Fruit fly (Drosophila melanogaster) whole organism, embryonic: ENCODE results near the gene CG43999.

Experiments
- Asciz ChIP-seq: fragments of 200-800 bp; sonication (Bioruptor generic); optimal IDR thresholded peaks from 2 replicates; lab custom pipeline; 2017; ENCODE audit warnings: missing biosample characterization, mild to moderate bottlenecking, missing genetic modification characterization, missing genetic modification reagents
- B-H2 ChIP-seq: fragments of 200-800 bp; sonication (Bioruptor generic); optimal IDR thresholded peaks from 2 replicates; lab custom pipeline; 2018; ENCODE audit warnings: missing biosample characterization, mild to moderate bottlenecking, missing genetic modification characterization
- CG10321 ChIP-seq: fragments of 200-800 bp; sonication (Bioruptor generic); IDR thresholded peaks from 2 replicates; pipeline ENCODE4 v1.3.6; 2022; ENCODE audit warnings: missing biosample characterization, missing genetic modification characterization
- CG10979 ChIP-seq: fragments of 200-800 bp; sonication (Bioruptor generic); optimal IDR thresholded peaks from 2 replicates; lab custom pipeline; 2018; ENCODE audit warnings: missing biosample characterization, mild to moderate bottlenecking, missing genetic modification characterization, moderate library complexity
- CG11560 ChIP-seq: fragments of 200-800 bp; sonication (Bioruptor generic); IDR thresholded peaks from 3 replicates; pipeline ENCODE4 v1.3.6; 2022; ENCODE audit warnings: missing biosample characterization, missing genetic modification characterization
- CG11696 ChIP-seq: fragments of 200-800 bp; sonication (Bioruptor generic); IDR thresholded peaks from 2 replicates; pipeline ENCODE4 v1.3.6; 2022; ENCODE audit warnings: missing biosample characterization, missing genetic modification characterization
- CG11723 ChIP-seq: fragments of 200-800 bp; sonication (Bioruptor generic); optimal IDR thresholded peaks from 2 replicates; lab custom pipeline; 2017; ENCODE audit warnings: missing biosample characterization, mild to moderate bottlenecking, missing genetic modification characterization
- CG12236 ChIP-seq: fragments of 200-800 bp; sonication (Bioruptor generic); optimal IDR thresholded peaks from 2 replicates; lab custom pipeline; 2016; ENCODE audit warnings: missing biosample characterization, missing genetic modification characterization
- CG13775 ChIP-seq: fragments of 200-800 bp; sonication (Bioruptor generic); optimal IDR thresholded peaks from 3 replicates; lab custom pipeline; 2017; ENCODE audit warnings: missing biosample characterization, mild to moderate bottlenecking, missing genetic modification characterization
- CG14667 ChIP-seq: fragments of 200-800 bp; sonication (Bioruptor generic); IDR thresholded peaks from 2 replicates; pipeline ENCODE4 v1.3.6; 2022; ENCODE audit warnings: missing biosample characterization, missing genetic modification characterization
- CG1602 ChIP-seq: fragments of 200-800 bp; sonication (Bioruptor generic); optimal IDR thresholded peaks from 3 replicates; lab custom pipeline; 2016; ENCODE audit warnings: missing biosample characterization, missing genetic modification characterization
- CG16863 ChIP-seq: fragments of 200-800 bp; sonication (Bioruptor generic); optimal IDR thresholded peaks from 3 replicates; lab custom pipeline; 2016; ENCODE audit warnings: missing biosample characterization, missing genetic modification characterization
- CG17328 ChIP-seq: fragments of 200-800 bp; sonication (Bioruptor generic); IDR thresholded peaks from 2 replicates; pipeline ENCODE4 v1.3.6; 2022; ENCODE audit warnings: missing biosample characterization, missing genetic modification characterization
- CG17829 ChIP-seq: fragments of 200-800 bp; optimal IDR thresholded peaks from 2 replicates; lab custom pipeline; 2019; ENCODE audit warnings: missing biosample characterization, mild to moderate bottlenecking, missing genetic modification characterization, moderate library complexity
- CG2678 ChIP-seq: fragments of 200-800 bp; sonication (Bioruptor generic); optimal IDR thresholded peaks from 3 replicates; lab custom pipeline; 2019; ENCODE audit warnings: missing biosample characterization, mild to moderate bottlenecking, missing genetic modification characterization, moderate library complexity
- CG42726 ChIP-seq: fragments of 200-800 bp; sonication (Bioruptor generic); IDR thresholded peaks from 2 replicates; pipeline ENCODE4 v1.3.6; 2022; ENCODE audit warnings: missing biosample characterization, missing genetic modification characterization; ENCODE audit not compliant: partially characterized antibody
- CG4328 ChIP-seq: fragments of 200-800 bp; sonication (Bioruptor generic); optimal IDR thresholded peaks from 3 replicates; lab custom pipeline; 2017; ENCODE audit warnings: missing biosample characterization, missing genetic modification reagents, missing genetic modification characterization
- CG7745 ChIP-seq: fragments of 200-800 bp; sonication (Bioruptor generic); optimal IDR thresholded peaks from 2 replicates; lab custom pipeline; 2018; ENCODE audit warnings: missing biosample characterization, mild to moderate bottlenecking, missing genetic modification characterization, moderate library complexity
- CG9876 ChIP-seq: fragments of 200-800 bp; sonication (Bioruptor generic); optimal IDR thresholded peaks from 2 replicates; lab custom pipeline; 2016; ENCODE audit warnings: missing biosample characterization, missing genetic modification characterization
- D19A ChIP-seq: fragments of 200-800 bp; optimal IDR thresholded peaks from 3 replicates; lab custom pipeline; 2019; ENCODE audit warnings: missing biosample characterization, mild to moderate bottlenecking, missing genetic modification characterization, moderate library complexity
- Dad ChIP-seq: fragments of 200-800 bp; sonication (Bioruptor generic); optimal IDR thresholded peaks from 3 replicates; lab custom pipeline; 2016; ENCODE audit warnings: missing biosample characterization, missing genetic modification characterization
- Dip2 ChIP-seq: fragments of 200-800 bp; sonication (Bioruptor generic); IDR thresholded peaks from 2 replicates; pipeline ENCODE4 v1.3.6; 2022; ENCODE audit warnings: missing biosample characterization, missing genetic modification characterization
- Dref ChIP-seq: fragments of 200-800 bp; sonication (Bioruptor generic); IDR thresholded peaks from 2 replicates; pipeline ENCODE4 v1.3.6; 2022; ENCODE audit warnings: missing biosample characterization, missing genetic modification characterization
- Drgx ChIP-seq: fragments of 200-800 bp; sonication (Bioruptor generic); IDR thresholded peaks from 2 replicates; pipeline ENCODE4 v1.3.6; 2022; ENCODE audit warnings: missing biosample characterization, missing genetic modification characterization
- GATAe ChIP-seq: fragments of 200-800 bp; sonication (Bioruptor generic); conservative IDR thresholded peaks from 2 replicates; pipeline ENCODE4 v1.3.6; 2022; ENCODE audit warnings: missing biosample characterization, missing genetic modification characterization
- Gug ChIP-seq: fragments of 200-800 bp; sonication (Bioruptor generic); IDR thresholded peaks from 4 replicates; pipeline ENCODE4 v1.3.6; 2022; ENCODE audit warnings: missing biosample characterization, missing genetic modification characterization
- Hey ChIP-seq: fragments of 200-800 bp; sonication (Bioruptor generic); optimal IDR thresholded peaks from 3 replicates; lab custom pipeline; 2018; ENCODE audit warnings: missing biosample characterization, mild to moderate bottlenecking, missing genetic modification characterization
- Mrtf ChIP-seq: fragments of 200-800 bp; sonication (Bioruptor generic); IDR thresholded peaks from 3 replicates; pipeline ENCODE4 v1.3.6; 2022; ENCODE audit warnings: missing biosample characterization, missing genetic modification characterization
- Ptx1 ChIP-seq: fragments of 200-800 bp; sonication (Bioruptor generic); IDR thresholded peaks from 2 replicates; pipeline ENCODE4 v1.3.6; 2022; ENCODE audit warnings: missing biosample characterization, missing genetic modification characterization
- Six4 ChIP-seq: fragments of 200-800 bp; sonication (Bioruptor generic); optimal IDR thresholded peaks from 2 replicates; lab custom pipeline; 2016; ENCODE audit warnings: missing biosample characterization, missing genetic modification characterization
- Sox102F ChIP-seq: fragments of 200-800 bp; sonication (Bioruptor generic); optimal IDR thresholded peaks from 2 replicates; lab custom pipeline; 2018; ENCODE audit warnings: missing biosample characterization, mild to moderate bottlenecking, missing genetic modification characterization, moderate library complexity
- Ssrp ChIP-seq: fragments of 200-800 bp; sonication (Bioruptor generic); optimal IDR thresholded peaks from 2 replicates; lab custom pipeline; 2018; ENCODE audit warnings: missing biosample characterization, mild to moderate bottlenecking, missing genetic modification characterization, moderate library complexity
- amos ChIP-seq: fragments of 200-800 bp; sonication (Bioruptor generic); IDR thresholded peaks from 2 replicates; pipeline ENCODE4 v1.3.6; 2022; ENCODE audit warnings: missing biosample characterization, missing genetic modification characterization; ENCODE audit not compliant: partially characterized antibody
- ara ChIP-seq: fragments of 200-800 bp; sonication (Bioruptor generic); IDR thresholded peaks from 2 replicates; pipeline ENCODE4 v1.3.6; 2022; ENCODE audit warnings: missing biosample characterization, missing genetic modification characterization
- chif ChIP-seq, 2 experiments: fragments of 200-800 bp; sonication (Bioruptor generic); optimal IDR thresholded peaks; 3 replicates each; lab custom pipeline; 2016; ENCODE audit warnings: missing biosample characterization in 2 of 2, missing genetic modification characterization in 2 of 2
- dimm ChIP-seq: fragments of 200-800 bp; sonication (Bioruptor generic); IDR thresholded peaks from 2 replicates; pipeline ENCODE4 v1.3.6; 2022; ENCODE audit warnings: missing biosample characterization, missing genetic modification characterization
- disco-r ChIP-seq: fragments of 200-800 bp; sonication (Bioruptor generic); optimal IDR thresholded peaks from 2 replicates; lab custom pipeline; 2016; ENCODE audit warnings: missing biosample characterization, missing genetic modification characterization
- ewg ChIP-seq: fragments of 200-800 bp; sonication (Bioruptor generic); optimal IDR thresholded peaks from 3 replicates; lab custom pipeline; 2017; ENCODE audit warnings: mild to moderate bottlenecking, missing biosample characterization, missing genetic modification reagents, missing genetic modification characterization
- exex ChIP-seq: fragments of 200-800 bp; sonication (Bioruptor generic); optimal IDR thresholded peaks from 4 replicates; lab custom pipeline; 2018; ENCODE audit warnings: missing biosample characterization, mild to moderate bottlenecking, missing genetic modification characterization, moderate library complexity
- gfzf ChIP-seq: fragments of 200-800 bp; sonication (Bioruptor generic); optimal IDR thresholded peaks from 2 replicates; lab custom pipeline; 2016; ENCODE audit warnings: missing biosample characterization, mild to moderate bottlenecking, missing genetic modification characterization, moderate library complexity
- gt ChIP-seq: fragments of 200-800 bp; sonication (Bioruptor generic); IDR thresholded peaks from 2 replicates; pipeline ENCODE4 v1.3.6; 2022; ENCODE audit warnings: missing biosample characterization, missing genetic modification characterization
- ken ChIP-seq: fragments of 200-800 bp; sonication (Bioruptor generic); IDR thresholded peaks from 3 replicates; pipeline ENCODE4 v1.3.6; 2022; ENCODE audit warnings: missing biosample characterization, missing genetic modification characterization
- kni ChIP-seq: fragments of 200-800 bp; sonication (Bioruptor generic); optimal IDR thresholded peaks from 3 replicates; lab custom pipeline; 2017; ENCODE audit warnings: mild to moderate bottlenecking, missing biosample characterization, missing genetic modification reagents, missing genetic modification characterization
- mam ChIP-seq: fragments of 200-800 bp; sonication (Bioruptor generic); optimal IDR thresholded peaks from 3 replicates; lab custom pipeline; 2016; ENCODE audit warnings: missing biosample characterization, missing genetic modification characterization
- odd ChIP-seq: fragments of 200-800 bp; sonication (Bioruptor generic); optimal IDR thresholded peaks from 2 replicates; lab custom pipeline; 2017; ENCODE audit warnings: missing biosample characterization, mild to moderate bottlenecking, missing genetic modification characterization
- run ChIP-seq: fragments of 200-800 bp; sonication (Bioruptor generic); optimal IDR thresholded peaks from 3 replicates; lab custom pipeline; 2018; ENCODE audit warnings: missing biosample characterization, mild to moderate bottlenecking, missing genetic modification characterization
- sens-2 ChIP-seq: fragments of 200-800 bp; sonication (Bioruptor generic); IDR thresholded peaks from 2 replicates; pipeline ENCODE4 v1.3.6; 2022; ENCODE audit warnings: missing biosample characterization, missing genetic modification characterization
- sisA ChIP-seq: fragments of 200-800 bp; sonication (Bioruptor generic); IDR thresholded peaks from 2 replicates; pipeline ENCODE4 v1.3.6; 2022; ENCODE audit warnings: missing biosample characterization, missing genetic modification characterization
- tap ChIP-seq: fragments of 200-800 bp; optimal IDR thresholded peaks from 3 replicates; lab custom pipeline; 2019; ENCODE audit warnings: missing biosample characterization, mild to moderate bottlenecking, missing genetic modification characterization, moderate library complexity
- z ChIP-seq: fragments of 200-800 bp; sonication (Bioruptor generic); IDR thresholded peaks from 3 replicates; pipeline ENCODE4 v1.3.6; 2022; ENCODE audit warnings: missing biosample characterization, missing genetic modification characterization

CG43999 gene

dm6 chr3R:23920874-23921539, 7.8 kb downstream of the CG43999 start (continued):
- TF ChIP-seq gfzf (GFP tag; lab: Kevin White, UChicago) (no peak), GATAe (GFP tag; lab: Robert Waterston, UW) (no peak), Dref (GFP tag; lab: Robert Waterston, UW) (no peak), CG17829 (tag; lab: Kevin White, UChicago) (no peak), CG7745 (tag; lab: Kevin White, UChicago) (no peak), Gug (GFP tag; lab: Robert Waterston, UW) (peak; percentile 42; the same call in 1 of the 4 replicates), CG9876 (peak; percentile 24), CG4328 (GFP tag; lab: Kevin White, UChicago) (no peak), CG17328 (peak; percentile 48; the same call in 1 of the 2 replicates), Mrtf (no peak), B-H2 (GFP tag; lab: Kevin White, UChicago) (peak; percentile 85), CG10321 (0 out of 2 replicates have a peak, but pooled peaks have one; percentile 9), Hey (tag; lab: Kevin White, UChicago) (peak; percentile 14), CG1602 (no peak), D19A (tag; lab: Kevin White, UChicago) (no peak), Dad (GFP tag; lab: Kevin White, UChicago) (peak; percentile 39), amos (GFP tag; lab: Robert Waterston, UW) (no peak), tap (tag; lab: Kevin White, UChicago) (no peak), CG13775 (GFP tag; lab: Kevin White, UChicago) (no peak), CG11560 (no peak), chif (GFP tag; optimal IDR thresholded peaks at IDR 0.05; lab: Kevin White, UChicago) (no peak), CG2678 (tag; lab: Kevin White, UChicago) (peak; percentile 58), ara (GFP tag; lab: Robert Waterston, UW) (peak; percentile 72), disco-r (GFP tag; lab: Kevin White, UChicago) (no peak), z (GFP tag; lab: Robert Waterston, UW) (no peak), Ptx1 (peak; percentile 24; the same call in 1 of the 2 replicates), Drgx (GFP tag; lab: Robert Waterston, UW) (peak; percentile 50; the same call in 1 of the 2 replicates), CG14667 (no peak), ken (peak; percentile 66; the same call in 2 of the 3 replicates), CG42726 (GFP tag; lab: Robert Waterston, UW) (no peak), CG11723 (GFP tag; lab: Kevin White, UChicago) (no peak), kni (GFP tag; lab: Kevin White, UChicago) (peak; percentile 44), Dip2 (GFP tag; lab: Robert Waterston, UW) (no peak), ewg (GFP tag; lab: Kevin White, UChicago) (no peak), CG11696 (GFP tag; lab: Robert Waterston, UW) (0 out of 2 replicates have a peak, but pooled peaks have one; percentile 39), CG10979 (no peak), Ssrp (no peak), Six4 (no peak), Sox102F (GFP tag; lab: Kevin White, UChicago) (peak; percentile 35), gt (GFP tag; lab: Robert Waterston, UW) (no peak), dimm (GFP tag; lab: Robert Waterston, UW) (no peak), CG12236 (GFP tag; lab: Kevin White, UChicago) (no peak), sens-2 (GFP tag; lab: Robert Waterston, UW) (no peak), mam (GFP tag; lab: Kevin White, UChicago) (peak; percentile 40), Asciz (GFP tag; lab: Kevin White, UChicago) (no peak), exex (no peak), run (peak; percentile 20), odd (GFP tag; lab: Kevin White, UChicago) (no peak), CG16863 (GFP tag; lab: Kevin White, UChicago) (no peak), sisA (GFP tag; lab: Robert Waterston, UW) (0 out of 2 replicates have a peak, but pooled peaks have one; percentile 24)
